Fruit fly (Drosophila melanogaster) whole organism, embryonic: Measurements from ENCODE around the gene GILT3.

Experiments used
- Atf6 ChIP-seq: fragments of 200-800 bp; sonication (Bioruptor generic); IDR thresholded peaks from 2 replicates; pipeline ENCODE4 v1.3.6; 2022; ENCODE audit warnings: missing biosample characterization, missing genetic modification characterization
- CG1024 ChIP-seq: fragments of 200-800 bp; sonication (Bioruptor generic); IDR thresholded peaks from 2 replicates; pipeline ENCODE4 v1.3.6; 2022; ENCODE audit warnings: missing biosample characterization, missing genetic modification characterization
- CG10462 ChIP-seq: fragments of 200-800 bp; sonication (Bioruptor generic); optimal IDR thresholded peaks from 2 replicates; lab custom pipeline; 2016; ENCODE audit warnings: missing biosample characterization, missing genetic modification characterization
- CG11723 ChIP-seq: fragments of 200-800 bp; sonication (Bioruptor generic); optimal IDR thresholded peaks from 2 replicates; lab custom pipeline; 2017; ENCODE audit warnings: missing biosample characterization, mild to moderate bottlenecking, missing genetic modification characterization
- CG13123 ChIP-seq: fragments of 200-800 bp; sonication (Bioruptor generic); optimal IDR thresholded peaks from 2 replicates; lab custom pipeline; 2016; ENCODE audit warnings: missing biosample characterization, missing genetic modification characterization
- CG13287 ChIP-seq: fragments of 200-800 bp; sonication (Bioruptor generic); IDR thresholded peaks from 2 replicates; pipeline ENCODE4 v1.3.6; 2022; ENCODE audit warnings: missing biosample characterization, missing genetic modification characterization; ENCODE audit not compliant: partially characterized antibody
- CG13894 ChIP-seq: fragments of 200-800 bp; sonication (Bioruptor generic); optimal IDR thresholded peaks from 3 replicates; lab custom pipeline; 2018; ENCODE audit warnings: missing biosample characterization, mild to moderate bottlenecking, missing genetic modification characterization, moderate library complexity
- CG15696 ChIP-seq: fragments of 200-800 bp; sonication (Bioruptor generic); optimal IDR thresholded peaks from 2 replicates; lab custom pipeline; 2019; ENCODE audit warnings: missing biosample characterization, mild to moderate bottlenecking, missing genetic modification characterization, moderate library complexity
- CG18011 ChIP-seq: fragments of 200-800 bp; sonication (Bioruptor generic); optimal IDR thresholded peaks from 2 replicates; lab custom pipeline; 2017; ENCODE audit warnings: missing biosample characterization, missing genetic modification characterization, mild to moderate bottlenecking, moderate library complexity, missing genotype
- CG2120 ChIP-seq: fragments of 200-800 bp; sonication (Bioruptor generic); optimal IDR thresholded peaks from 3 replicates; lab custom pipeline; 2016; ENCODE audit warnings: missing biosample characterization, missing genetic modification characterization
- CG30403 ChIP-seq: fragments of 200-800 bp; sonication (Bioruptor generic); optimal IDR thresholded peaks from 3 replicates; lab custom pipeline; 2016; ENCODE audit warnings: missing biosample characterization, missing genetic modification characterization
- CG34376 ChIP-seq: fragments of 200-800 bp; sonication (Bioruptor generic); optimal IDR thresholded peaks from 2 replicates; lab custom pipeline; 2018; ENCODE audit warnings: missing biosample characterization, mild to moderate bottlenecking, missing genetic modification characterization
- CG4730 ChIP-seq: fragments of 200-800 bp; sonication (Bioruptor generic); IDR thresholded peaks from 2 replicates; pipeline ENCODE4 v1.3.6; 2022; ENCODE audit warnings: missing biosample characterization, missing genetic modification characterization
- CG5245 ChIP-seq: fragments of 200-800 bp; sonication (Bioruptor generic); optimal IDR thresholded peaks from 3 replicates; lab custom pipeline; 2016; ENCODE audit warnings: missing biosample characterization, missing genetic modification characterization
- CG6854 ChIP-seq: fragments of 200-800 bp; sonication (Bioruptor generic); optimal IDR thresholded peaks from 3 replicates; lab custom pipeline; 2017; ENCODE audit warnings: missing biosample characterization, mild to moderate bottlenecking, missing genetic modification characterization
- CG9817 ChIP-seq: fragments of 200-800 bp; sonication (Bioruptor generic); optimal IDR thresholded peaks from 2 replicates; lab custom pipeline; 2018; ENCODE audit warnings: missing biosample characterization, mild to moderate bottlenecking, missing genetic modification characterization, moderate library complexity
- Chrac-16 ChIP-seq: fragments of 200-800 bp; sonication (Bioruptor generic); optimal IDR thresholded peaks from 3 replicates; lab custom pipeline; 2016; ENCODE audit warnings: missing biosample characterization, missing genetic modification characterization
- D19B ChIP-seq: fragments of 200-800 bp; sonication (Bioruptor generic); optimal IDR thresholded peaks from 2 replicates; lab custom pipeline; 2017; ENCODE audit warnings: missing biosample characterization, mild to moderate bottlenecking, missing genetic modification characterization
- Fer3 ChIP-seq: fragments of 200-800 bp; sonication (Bioruptor generic); optimal IDR thresholded peaks from 2 replicates; lab custom pipeline; 2018; ENCODE audit warnings: missing biosample characterization, mild to moderate bottlenecking, missing genetic modification characterization, moderate library complexity
- HHEX ChIP-seq: fragments of 200-800 bp; sonication (Bioruptor generic); optimal IDR thresholded peaks from 3 replicates; lab custom pipeline; 2017; ENCODE audit warnings: missing biosample characterization, mild to moderate bottlenecking, missing genetic modification characterization, missing genetic modification reagents
- HmgD ChIP-seq: fragments of 200-800 bp; sonication (Bioruptor generic); optimal IDR thresholded peaks from 3 replicates; lab custom pipeline; 2016; ENCODE audit warnings: missing biosample characterization, missing genetic modification characterization
- Hsf ChIP-seq: fragments of 200-800 bp; sonication (Bioruptor generic); optimal IDR thresholded peaks from 3 replicates; lab custom pipeline; 2016; ENCODE audit warnings: missing biosample characterization, missing genetic modification characterization
- MESR4 ChIP-seq: fragments of 200-800 bp; sonication (Bioruptor generic); optimal IDR thresholded peaks from 2 replicates; lab custom pipeline; 2018; ENCODE audit warnings: missing biosample characterization, mild to moderate bottlenecking, missing genetic modification characterization, moderate library complexity
- Nf-YC ChIP-seq: fragments of 200-800 bp; optimal IDR thresholded peaks from 3 replicates; lab custom pipeline; 2019; ENCODE audit warnings: missing biosample characterization, mild to moderate bottlenecking, missing genetic modification characterization, moderate library complexity
- Spps ChIP-seq: fragments of 200-800 bp; sonication (Bioruptor generic); optimal IDR thresholded peaks from 2 replicates; lab custom pipeline; 2018; ENCODE audit warnings: missing biosample characterization, mild to moderate bottlenecking, missing genetic modification characterization
- Sry-β ChIP-seq: fragments of 200-800 bp; sonication (Bioruptor generic); optimal IDR thresholded peaks from 2 replicates; lab custom pipeline; 2018; ENCODE audit warnings: missing biosample characterization, mild to moderate bottlenecking, missing genetic modification characterization, moderate library complexity
- Taf1 ChIP-seq: fragments of 200-800 bp; sonication (Bioruptor generic); IDR thresholded peaks from 2 replicates; pipeline ENCODE4 v1.3.6; 2022; ENCODE audit warnings: missing biosample characterization, missing genetic modification characterization
- Xbp1 ChIP-seq: fragments of 200-800 bp; sonication (Bioruptor generic); optimal IDR thresholded peaks from 3 replicates; lab custom pipeline; 2016; ENCODE audit warnings: missing biosample characterization, mild to moderate bottlenecking, missing genetic modification characterization
- ab ChIP-seq: fragments of 200-800 bp; sonication (Bioruptor generic); optimal IDR thresholded peaks from 2 replicates; lab custom pipeline; 2016; ENCODE audit warnings: missing biosample characterization, missing genetic modification characterization
- cwo ChIP-seq: fragments of 200-800 bp; sonication (Bioruptor generic); optimal IDR thresholded peaks from 3 replicates; lab custom pipeline; 2017; ENCODE audit warnings: missing biosample characterization, missing genetic modification characterization, mild to moderate bottlenecking, moderate library complexity, missing genetic modification reagents
- dati ChIP-seq: fragments of 200-800 bp; sonication (Bioruptor generic); IDR thresholded peaks from 2 replicates; pipeline ENCODE4 v1.3.6; 2022; ENCODE audit warnings: missing biosample characterization, missing genetic modification characterization
- dmrt99B ChIP-seq: fragments of 200-800 bp; sonication (Bioruptor generic); optimal IDR thresholded peaks from 2 replicates; lab custom pipeline; 2018; ENCODE audit warnings: missing biosample characterization, mild to moderate bottlenecking, missing genetic modification characterization, moderate library complexity
- gcm2 ChIP-seq: fragments of 200-800 bp; sonication (Bioruptor generic); optimal IDR thresholded peaks from 2 replicates; lab custom pipeline; 2016; ENCODE audit warnings: missing biosample characterization, missing genetic modification characterization
- grn ChIP-seq: fragments of 200-800 bp; sonication (Bioruptor generic); optimal IDR thresholded peaks from 3 replicates; lab custom pipeline; 2017; ENCODE audit warnings: missing biosample characterization, missing genetic modification characterization
- gsb ChIP-seq: fragments of 200-800 bp; sonication (Bioruptor generic); IDR thresholded peaks from 2 replicates; pipeline ENCODE4 v1.3.6; 2022; ENCODE audit warnings: missing biosample characterization, missing genetic modification characterization
- hkb ChIP-seq, 2 experiments: fragments of 200-800 bp in 1 of 2; fragments of >200 bp in 1 of 2; sonication (Bioruptor generic) in 1 of 2; IDR thresholded peaks in 1 of 2; optimal IDR thresholded peaks in 1 of 2; 2 replicates each; pipeline versions ENCODE4 v1.3.6 to Lab custom; 2017 to 2022; ENCODE audit warnings: missing biosample characterization in 1 of 2, missing genetic modification characterization in 1 of 2
- knrl ChIP-seq: fragments of 200-800 bp; sonication (Bioruptor generic); IDR thresholded peaks from 3 replicates; pipeline ENCODE4 v1.3.6; 2022; ENCODE audit warnings: missing biosample characterization, missing genetic modification characterization; ENCODE audit not compliant: partially characterized antibody
- lov ChIP-seq, 2 experiments: fragments of 200-800 bp in 1 of 2; fragments of >200 bp in 1 of 2; sonication (Bioruptor generic) in 1 of 2; IDR thresholded peaks in 1 of 2; optimal IDR thresholded peaks in 1 of 2; 2 replicates in 1 of 2; 3 replicates in 1 of 2; pipeline versions ENCODE4 v1.3.6 to Lab custom; 2017 to 2022; ENCODE audit warnings: missing biosample characterization in 1 of 2, missing genetic modification characterization in 1 of 2
- mld ChIP-seq: fragments of 200-800 bp; sonication (Bioruptor generic); IDR thresholded peaks from 3 replicates; pipeline ENCODE4 v1.3.6; 2022; ENCODE audit warnings: missing biosample characterization, missing genetic modification characterization; ENCODE audit not compliant: partially characterized antibody
- nerfin-2 ChIP-seq: fragments of 200-800 bp; sonication (Bioruptor generic); IDR thresholded peaks from 2 replicates; pipeline ENCODE4 v1.3.6; 2022; ENCODE audit warnings: missing biosample characterization, missing genetic modification characterization; ENCODE audit not compliant: partially characterized antibody
- nmo ChIP-seq: fragments of 200-800 bp; sonication (Bioruptor generic); optimal IDR thresholded peaks from 2 replicates; lab custom pipeline; 2018; ENCODE audit warnings: missing biosample characterization, mild to moderate bottlenecking, missing genetic modification characterization, moderate library complexity
- pb ChIP-seq: fragments of 200-800 bp; sonication (Bioruptor generic); optimal IDR thresholded peaks from 3 replicates; lab custom pipeline; 2016; ENCODE audit warnings: missing biosample characterization, missing genetic modification characterization
- pnt ChIP-seq: fragments of 200-800 bp; sonication (Bioruptor generic); optimal IDR thresholded peaks from 3 replicates; lab custom pipeline; 2016; ENCODE audit warnings: missing biosample characterization, missing genetic modification characterization
- psq ChIP-seq: fragments of 200-800 bp; sonication (Bioruptor generic); optimal IDR thresholded peaks from 2 replicates; lab custom pipeline; 2017; ENCODE audit warnings: missing biosample characterization, missing genetic modification characterization
- seq ChIP-seq: fragments of 200-800 bp; sonication (Bioruptor generic); IDR thresholded peaks from 2 replicates; pipeline ENCODE4 v1.3.6; 2022; ENCODE audit warnings: missing biosample characterization, missing genetic modification characterization
- tio ChIP-seq: fragments of 200-800 bp; sonication (Bioruptor generic); optimal IDR thresholded peaks from 2 replicates; lab custom pipeline; 2017; ENCODE audit warnings: missing biosample characterization, missing genetic modification characterization, inconsistent platforms
- zfh2 ChIP-seq: fragments of 200-800 bp; sonication (Bioruptor generic); optimal IDR thresholded peaks from 2 replicates; lab custom pipeline; 2016; ENCODE audit warnings: missing biosample characterization, missing genetic modification characterization

Gene GILT3

DNA sequence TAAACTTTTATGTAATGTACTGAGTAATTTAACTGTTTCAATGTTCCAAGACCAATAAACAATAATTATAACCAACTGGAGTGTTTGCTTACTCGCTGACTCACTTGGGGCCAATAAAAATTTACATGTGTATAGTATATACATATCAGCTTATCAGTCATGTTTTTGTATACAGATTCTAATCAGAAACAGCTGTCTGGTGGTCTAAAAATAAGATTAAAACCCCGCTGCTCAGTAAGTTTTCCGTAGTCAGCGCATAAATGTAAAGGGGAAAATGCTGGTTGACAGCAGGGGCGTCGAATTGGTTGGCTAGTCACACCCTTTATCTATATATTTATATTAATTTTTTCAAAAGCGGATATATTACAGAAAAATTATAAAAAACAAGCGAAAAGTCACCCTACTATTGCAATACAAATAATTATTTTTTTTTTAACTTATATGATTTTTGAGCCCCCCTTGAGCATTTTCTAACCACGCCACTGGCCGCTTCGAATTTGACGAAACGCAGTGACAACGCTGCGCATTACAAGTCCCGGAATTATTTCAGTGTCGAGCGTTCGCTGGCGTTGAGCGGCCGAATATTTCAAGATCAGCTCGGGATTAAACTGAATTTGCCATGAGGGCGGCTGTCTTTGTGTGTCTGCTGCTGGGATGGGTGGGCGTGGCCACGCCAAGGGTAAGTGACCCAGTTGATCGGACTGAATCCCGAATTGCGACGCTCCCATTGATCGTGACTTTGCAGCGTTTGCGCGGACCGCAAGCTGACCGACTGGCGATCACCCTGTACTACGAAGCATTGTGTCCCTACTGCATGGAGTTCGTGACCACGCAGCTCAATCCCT lies 1.4 kb downstream of the GILT3 start, which contains the start of gene GILT2 (continued):
- TF ChIP-seq nerfin-2 (GFP tag; lab: Robert Waterston, UW) (no peak), gcm2 (GFP tag; lab: Kevin White, UChicago) (peak; percentile 72), lov (optimal IDR thresholded peaks at IDR 0.05; lab: Kevin White, UChicago) (no peak), lov (GFP tag; IDR thresholded peaks at IDR 0.05; lab: Robert Waterston, UW) (peak; percentile 89), seq (GFP tag; lab: Robert Waterston, UW) (peak; percentile 89), CG34376 (GFP tag; lab: Kevin White, UChicago) (peak; percentile 81), psq (GFP tag; lab: Kevin White, UChicago) (peak; percentile 71), Nf-YC (tag; lab: Kevin White, UChicago) (peak; percentile 78), CG13287 (GFP tag; lab: Robert Waterston, UW) (no peak), CG5245 (peak; percentile 89), Taf1 (GFP tag; lab: Robert Waterston, UW) (peak; percentile 72), CG1024 (GFP tag; lab: Robert Waterston, UW) (peak; percentile 73), Hsf (peak; percentile 80), HHEX (GFP tag; lab: Kevin White, UChicago) (peak; percentile 92), CG9817 (tag; lab: Kevin White, UChicago) (peak; percentile 80), CG6854 (GFP tag; lab: Kevin White, UChicago) (peak; percentile 91), grn (GFP tag; lab: Kevin White, UChicago) (peak; percentile 55), Sry-β (peak; percentile 9), CG2120 (GFP tag; lab: Kevin White, UChicago) (peak; percentile 89), Spps (tag; lab: Kevin White, UChicago) (peak; percentile 84), CG11723 (GFP tag; lab: Kevin White, UChicago) (peak; percentile 90), nmo (GFP tag; lab: Kevin White, UChicago) (peak; percentile 95), CG10462 (GFP tag; lab: Kevin White, UChicago) (peak; percentile 77), ab (GFP tag; lab: Kevin White, UChicago) (peak; percentile 10), dmrt99B (tag; lab: Kevin White, UChicago) (peak; percentile 96), D19B (GFP tag; lab: Kevin White, UChicago) (peak; percentile 78), Xbp1 (GFP tag; lab: Kevin White, UChicago) (peak; percentile 89), Chrac-16 (GFP tag; lab: Kevin White, UChicago) (peak; percentile 85), CG15696 (peak; percentile 91), tio (GFP tag; lab: Kevin White, UChicago) (peak; percentile 77), HmgD (GFP tag; lab: Kevin White, UChicago) (no peak), dati (GFP tag; lab: Robert Waterston, UW) (peak; percentile 79), gsb (GFP tag; lab: Robert Waterston, UW) (peak; percentile 83), CG4730 (GFP tag; lab: Robert Waterston, UW) (peak; percentile 88), zfh2 (peak; percentile 6), Atf6 (GFP tag; lab: Robert Waterston, UW) (peak; percentile 96), Fer3 (tag; lab: Kevin White, UChicago) (peak; percentile 93), cwo (GFP tag; lab: Kevin White, UChicago) (peak; percentile 91), CG30403 (GFP tag; lab: Kevin White, UChicago) (peak; percentile 88), pb (GFP tag; lab: Kevin White, UChicago) (no peak), CG18011 (GFP tag; lab: Kevin White, UChicago) (peak; percentile 78), MESR4 (GFP tag; lab: Kevin White, UChicago) (peak; percentile 12), knrl (no peak), CG13894 (tag; lab: Kevin White, UChicago) (peak; percentile 88), hkb (optimal IDR thresholded peaks at IDR 0.05; lab: Kevin White, UChicago) (no peak), hkb (GFP tag; IDR thresholded peaks at IDR 0.05; lab: Robert Waterston, UW) (peak; percentile 95), pnt (GFP tag; lab: Kevin White, UChicago) (peak; percentile 43), mld (GFP tag; lab: Robert Waterston, UW) (no peak), CG13123 (GFP tag; lab: Kevin White, UChicago) (peak; percentile 54)
